Worm (Caenorhabditis elegans) whole organism, young adult: ENCODE data around the gene str-124.

ENCODE experiments used
- B0019.2 ChIP-seq: fragments of 200-800 bp; sonication (Bioruptor generic); conservative IDR thresholded peaks from 2 replicates; pipeline ENCODE4 v1.3.6; 2022; ENCODE audit warnings: missing genetic modification reagents, missing genetic modification characterization, missing compliant biosample characterization
- D2030.7 ChIP-seq: fragments of 200-800 bp; sonication (Bioruptor generic); IDR thresholded peaks from 2 replicates; pipeline ENCODE4 v1.3.6; 2022; ENCODE audit warnings: missing genetic modification reagents, missing genetic modification characterization, missing compliant biosample characterization
- F22D6.2 ChIP-seq: sonication (generic microtip); optimal IDR thresholded peaks from 2 replicates; lab custom pipeline; 2016; ENCODE audit warnings: mild to moderate bottlenecking, missing genetic modification characterization, missing compliant biosample characterization
- F37B4.10 ChIP-seq: fragments of 200-800 bp; sonication (Bioruptor generic); IDR thresholded peaks from 2 replicates; pipeline ENCODE4 v1.3.6; 2022; ENCODE audit warnings: missing genetic modification characterization, missing compliant biosample characterization
- F39B2.1 ChIP-seq: fragments of 200-800 bp; sonication (Bioruptor generic); IDR thresholded peaks from 2 replicates; pipeline ENCODE4 v1.3.6; 2022; ENCODE audit warnings: missing genetic modification reagents, missing genetic modification characterization, missing compliant biosample characterization
- F52B5.7 ChIP-seq: sonication (generic microtip); optimal IDR thresholded peaks from 2 replicates; lab custom pipeline; 2016; ENCODE audit warnings: mild to moderate bottlenecking, missing genetic modification characterization, missing compliant biosample characterization
- F55B11.4 ChIP-seq: sonication (generic microtip); optimal IDR thresholded peaks from 2 replicates; lab custom pipeline; 2016; ENCODE audit warnings: missing compliant biosample characterization, missing genetic modification characterization, borderline replicate concordance; ENCODE audit not compliant: insufficient read depth
- F57C9.4 ChIP-seq: sonication (generic microtip); optimal IDR thresholded peaks from 2 replicates; lab custom pipeline; 2017; ENCODE audit warnings: mild to moderate bottlenecking, missing genetic modification characterization, missing compliant biosample characterization
- K11D2.4 ChIP-seq: fragments of 200-800 bp; sonication (Bioruptor generic); IDR thresholded peaks from 2 replicates; pipeline ENCODE4 v1.3.6; 2022; ENCODE audit warnings: missing genetic modification reagents, missing genetic modification characterization, missing compliant biosample characterization
- T26A5.8 ChIP-seq: sonication (generic microtip); optimal IDR thresholded peaks from 2 replicates; lab custom pipeline; 2016; ENCODE audit warnings: missing genetic modification characterization, missing compliant biosample characterization
- ZK185.1 ChIP-seq: sonication (generic microtip); optimal IDR thresholded peaks from 2 replicates; lab custom pipeline; 2016; ENCODE audit warnings: mild to moderate bottlenecking, missing genetic modification characterization, missing compliant biosample characterization; ENCODE audit not compliant: poor library complexity, severe bottlenecking
- atf-7 ChIP-seq: sonication (generic microtip); optimal IDR thresholded peaks from 2 replicates; lab custom pipeline; 2017; ENCODE audit warnings: mild to moderate bottlenecking, missing genetic modification characterization, missing compliant biosample characterization
- athp-1 ChIP-seq: sonication (generic microtip); optimal IDR thresholded peaks from 2 replicates; lab custom pipeline; 2017; ENCODE audit warnings: mild to moderate bottlenecking, missing genetic modification characterization, missing compliant biosample characterization
- attf-5 ChIP-seq: fragments of 200-800 bp; sonication (Bioruptor generic); optimal IDR thresholded peaks from 2 replicates; lab custom pipeline; 2018; ENCODE audit warnings: mild to moderate bottlenecking, missing genetic modification characterization, missing compliant biosample characterization
- attf-6 ChIP-seq: fragments of 200-800 bp; sonication (Bioruptor generic); IDR thresholded peaks from 2 replicates; pipeline ENCODE4 v1.3.6; 2022; ENCODE audit warnings: missing genetic modification reagents, missing genetic modification characterization, missing compliant biosample characterization
- bed-2 ChIP-seq: fragments of 200-800 bp; sonication (Bioruptor generic); IDR thresholded peaks from 2 replicates; pipeline ENCODE4 v1.3.6; 2022; ENCODE audit warnings: missing genetic modification reagents, missing genetic modification characterization, missing compliant biosample characterization
- ccch-3 ChIP-seq: fragments of 200-800 bp; sonication (Bioruptor generic); optimal IDR thresholded peaks from 2 replicates; lab custom pipeline; 2018; ENCODE audit warnings: mild to moderate bottlenecking, missing genetic modification characterization, missing compliant biosample characterization
- cebp-2 ChIP-seq: fragments of 200-800 bp; sonication (Bioruptor generic); IDR thresholded peaks from 2 replicates; pipeline ENCODE4 v1.3.6; 2022; ENCODE audit warnings: missing genetic modification characterization, missing compliant biosample characterization
- ceh-100 ChIP-seq: fragments of 200-800 bp; sonication (Bioruptor generic); IDR thresholded peaks from 2 replicates; pipeline ENCODE4 v1.3.6; 2022; ENCODE audit warnings: missing genetic modification reagents, missing genetic modification characterization, missing compliant biosample characterization
- ceh-58 ChIP-seq: fragments of 200-800 bp; sonication (Bioruptor generic); IDR thresholded peaks from 2 replicates; pipeline ENCODE4 v1.3.6; 2022; ENCODE audit warnings: missing genetic modification characterization, missing compliant biosample characterization
- chd-7 ChIP-seq: sonication (generic microtip); optimal IDR thresholded peaks from 2 replicates; lab custom pipeline; 2016; ENCODE audit warnings: mild to moderate bottlenecking, missing genetic modification characterization, moderate library complexity, missing compliant biosample characterization
- die-1 ChIP-seq: sonication (generic microtip); optimal IDR thresholded peaks from 2 replicates; lab custom pipeline; 2016; ENCODE audit warnings: missing genotype, mild to moderate bottlenecking, missing genetic modification characterization, missing compliant biosample characterization
- dox-1 ChIP-seq: fragments of 200-800 bp; sonication (Bioruptor generic); IDR thresholded peaks from 2 replicates; pipeline ENCODE4 v1.3.6; 2022; ENCODE audit warnings: missing genetic modification reagents, missing genetic modification characterization, missing compliant biosample characterization
- efl-1 ChIP-seq: fragments of 150-350 bp; optimal IDR thresholded peaks from 2 replicates; lab custom pipeline; 2014; ENCODE audit warnings: missing biosample characterization, missing genetic modification reagents, missing genetic modification characterization
- egl-44 ChIP-seq: fragments of 200-800 bp; sonication (Bioruptor generic); IDR thresholded peaks from 2 replicates; pipeline ENCODE4 v1.3.6; 2022; ENCODE audit warnings: missing genetic modification reagents, missing genetic modification characterization, missing compliant biosample characterization
- egrh-3 ChIP-seq: fragments of 200-800 bp; sonication (Bioruptor generic); IDR thresholded peaks from 2 replicates; pipeline ENCODE4 v1.3.6; 2022; ENCODE audit warnings: missing genetic modification reagents, missing genetic modification characterization, missing compliant biosample characterization
- ekl-4 ChIP-seq: fragments of 200-800 bp; sonication (Bioruptor generic); IDR thresholded peaks from 2 replicates; pipeline ENCODE4 v1.3.6; 2022; ENCODE audit warnings: missing genetic modification reagents, missing genetic modification characterization, missing compliant biosample characterization
- ets-4 ChIP-seq: fragments of 200-800 bp; sonication (Bioruptor generic); optimal IDR thresholded peaks from 2 replicates; lab custom pipeline; 2018; ENCODE audit warnings: mild to moderate bottlenecking, missing genetic modification characterization, missing compliant biosample characterization
- him-1 ChIP-seq: sonication (generic microtip); optimal IDR thresholded peaks from 2 replicates; lab custom pipeline; 2016; ENCODE audit warnings: missing genotype, missing genetic modification reagents, missing genetic modification characterization, missing compliant biosample characterization
- hlh-26 ChIP-seq: fragments of 200-800 bp; sonication (Bioruptor generic); conservative IDR thresholded peaks from 2 replicates; pipeline ENCODE4 v1.3.6; 2022; ENCODE audit warnings: missing genetic modification reagents, missing genetic modification characterization, missing compliant biosample characterization
- hsf-1 ChIP-seq: fragments of 200-800 bp; sonication (Bioruptor generic); IDR thresholded peaks from 2 replicates; pipeline ENCODE4 v1.3.6; 2022; ENCODE audit warnings: missing genetic modification reagents, missing genetic modification characterization, missing compliant biosample characterization
- let-607 ChIP-seq, 2 experiments: fragments of 200-800 bp in 1 of 2; sonication (Bioruptor generic) in 1 of 2; sonication (generic microtip) in 1 of 2; optimal IDR thresholded peaks; 2 replicates each; lab custom pipeline; 2016 to 2018; ENCODE audit warnings: mild to moderate bottlenecking in 2 of 2, missing compliant biosample characterization in 2 of 2, missing genetic modification characterization in 2 of 2, moderate library complexity in 2 of 2, missing genotype in 1 of 2
- lin-40 ChIP-seq: sonication (generic microtip); optimal IDR thresholded peaks from 2 replicates; lab custom pipeline; 2016; ENCODE audit warnings: missing genetic modification characterization, mild to moderate bottlenecking, missing compliant biosample characterization, missing genotype, missing genetic modification reagents
- lsl-1 ChIP-seq: fragments of 200-800 bp; sonication (Bioruptor generic); optimal IDR thresholded peaks from 2 replicates; lab custom pipeline; 2018; ENCODE audit warnings: mild to moderate bottlenecking, missing genetic modification characterization, moderate library complexity, missing compliant biosample characterization
- madf-10 ChIP-seq: sonication (generic microtip); optimal IDR thresholded peaks from 2 replicates; lab custom pipeline; 2016; ENCODE audit warnings: mild to moderate bottlenecking, missing genetic modification characterization, missing compliant biosample characterization
- mxl-1 ChIP-seq: sonication (generic microtip); optimal IDR thresholded peaks from 2 replicates; lab custom pipeline; 2016; ENCODE audit warnings: missing genetic modification characterization, missing compliant biosample characterization
- nfya-1 ChIP-seq: sonication (generic microtip); optimal IDR thresholded peaks from 2 replicates; lab custom pipeline; 2017; ENCODE audit warnings: antibody characterized with exemption, missing compliant biosample characterization, missing genetic modification characterization, borderline replicate concordance; ENCODE audit not compliant: insufficient read depth
- nhr-120 ChIP-seq: fragments of 200-800 bp; sonication (Bioruptor generic); IDR thresholded peaks from 2 replicates; pipeline ENCODE4 v1.3.6; 2022; ENCODE audit warnings: missing genetic modification characterization, missing compliant biosample characterization
- nhr-80 ChIP-seq: sonication (generic microtip); optimal IDR thresholded peaks from 2 replicates; lab custom pipeline; 2016; ENCODE audit warnings: missing genetic modification characterization, missing compliant biosample characterization
- nhr-90 ChIP-seq: sonication (generic microtip); optimal IDR thresholded peaks from 2 replicates; lab custom pipeline; 2016; ENCODE audit warnings: missing genotype, mild to moderate bottlenecking, missing genetic modification characterization, missing compliant biosample characterization
- rpc-1 ChIP-seq, 2 experiments: fragments of 150-350 bp in 1 of 2; sonication (generic microtip) in 1 of 2; optimal IDR thresholded peaks; 2 replicates each; lab custom pipeline; 2014 to 2018; ENCODE audit warnings: missing biosample characterization in 1 of 2, missing genetic modification characterization in 1 of 2, missing genetic modification reagents in 1 of 2, missing genotype in 1 of 2
- sea-2 ChIP-seq: fragments of 200-800 bp; sonication (Bioruptor generic); IDR thresholded peaks from 2 replicates; pipeline ENCODE4 v1.3.6; 2022; ENCODE audit warnings: missing genetic modification characterization, missing compliant biosample characterization
- sptf-2 ChIP-seq: fragments of 200-800 bp; sonication (Bioruptor generic); optimal IDR thresholded peaks from 2 replicates; lab custom pipeline; 2018; ENCODE audit warnings: mild to moderate bottlenecking, missing genetic modification characterization, missing compliant biosample characterization
- tbp1 ChIP-seq: fragments of 200-800 bp; sonication (Bioruptor generic); optimal IDR thresholded peaks from 2 replicates; lab custom pipeline; 2018; ENCODE audit warnings: mild to moderate bottlenecking, missing genetic modification characterization, missing compliant biosample characterization
- tlf-1 ChIP-seq: fragments of 200-800 bp; sonication (Bioruptor generic); optimal IDR thresholded peaks from 2 replicates; lab custom pipeline; 2018; ENCODE audit warnings: mild to moderate bottlenecking, missing genetic modification characterization, missing compliant biosample characterization
- ztf-22 ChIP-seq: fragments of 200-800 bp; sonication (Bioruptor generic); optimal IDR thresholded peaks from 2 replicates; lab custom pipeline; 2018; ENCODE audit warnings: mild to moderate bottlenecking, missing genetic modification characterization, moderate library complexity, missing compliant biosample characterization
- ztf-28 ChIP-seq: fragments of 200-800 bp; sonication (Bioruptor generic); IDR thresholded peaks from 2 replicates; pipeline ENCODE4 v1.3.6; 2022; ENCODE audit warnings: missing genetic modification reagents, missing genetic modification characterization, missing compliant biosample characterization

Gene str-124

DNA sequence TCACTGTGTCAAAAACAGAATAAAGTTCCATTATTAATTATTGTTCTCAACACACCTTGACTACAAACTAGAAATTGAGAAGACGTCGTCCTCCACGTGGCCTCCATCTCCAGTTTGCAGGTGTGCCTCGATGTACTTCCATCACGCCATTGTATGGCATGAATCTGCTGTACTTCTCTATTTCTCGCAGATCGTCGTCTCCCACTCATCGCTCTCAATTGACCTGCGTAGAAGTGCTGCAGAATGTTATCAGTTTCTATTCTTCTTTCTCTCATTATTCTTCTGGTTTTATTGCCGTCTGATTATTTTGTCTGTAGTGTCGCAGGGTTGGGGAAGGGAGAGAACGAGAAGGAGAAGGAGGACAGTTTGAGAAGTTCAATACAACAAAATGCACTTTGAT lies 28.1 kb upstream of the str-124 start (continued):
- TF ChIP-seq madf-10 (tag; lab: Kevin White, UChicago) (no peak), dox-1 (GFP tag; lab: Robert Waterston, UW) (peak; percentile 70)

DNA sequence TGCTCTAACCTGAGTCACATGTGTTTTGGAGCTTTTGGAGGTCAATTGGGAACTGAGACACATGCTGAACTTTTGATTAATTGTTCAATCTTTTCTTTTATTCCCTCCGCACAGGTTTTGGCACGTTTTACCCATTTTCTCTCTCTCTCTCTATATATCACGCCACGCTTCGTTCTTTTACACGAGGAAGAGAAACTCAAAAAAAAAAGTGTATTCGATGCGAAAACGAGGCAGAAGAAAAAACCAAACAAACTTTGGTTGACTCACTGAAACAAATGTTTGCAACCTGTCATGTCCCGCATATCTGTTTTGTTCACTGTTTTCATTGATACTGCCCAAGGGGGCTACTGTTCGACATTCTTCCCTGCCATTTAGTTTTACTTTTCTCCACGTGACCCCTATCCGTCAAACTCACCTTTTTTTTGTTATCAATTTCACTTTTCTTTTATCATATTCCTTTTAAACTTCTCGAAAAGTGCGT lies 26.4 kb upstream of the str-124 start:
- TF ChIP-seq egl-44 (no peak), F37B4.10 (GFP tag; lab: Robert Waterston, UW) (no peak), nhr-120 (GFP tag; lab: Robert Waterston, UW) (no peak), B0019.2 (GFP tag; lab: Robert Waterston, UW) (no peak), athp-1 (no peak), hlh-26 (no peak), F39B2.1 (GFP tag; lab: Robert Waterston, UW) (no peak), efl-1 (GFP tag; lab: Kevin White, UChicago) (no peak), ceh-100 (no peak), tlf-1 (no peak), tbp1 (GFP tag; lab: Kevin White, UChicago) (no peak), ceh-58 (no peak), ztf-22 (no peak), ekl-4 (GFP tag; lab: Robert Waterston, UW) (no peak), F57C9.4 (no peak), nfya-1 (tag; lab: Kevin White, UChicago) (no peak), attf-5 (GFP tag; lab: Kevin White, UChicago) (peak; percentile 16), nhr-80 (tag; lab: Kevin White, UChicago) (peak; percentile 76), hsf-1 (no peak), cebp-2 (GFP tag; lab: Robert Waterston, UW) (no peak), lsl-1 (GFP tag; lab: Kevin White, UChicago) (no peak), ccch-3 (GFP tag; lab: Kevin White, UChicago) (no peak), F52B5.7 (no peak), him-1 (tag; lab: Kevin White, UChicago) (no peak), T26A5.8 (tag; lab: Kevin White, UChicago) (no peak), sptf-2 (GFP tag; lab: Kevin White, UChicago) (no peak), attf-6 (GFP tag; lab: Robert Waterston, UW) (no peak), F55B11.4 (tag; lab: Kevin White, UChicago) (no peak), mxl-1 (tag; lab: Kevin White, UChicago) (no peak), K11D2.4 (GFP tag; lab: Robert Waterston, UW) (peak; percentile 17; the same call in 1 of the 2 replicates), ztf-28 (no peak), D2030.7 (GFP tag; lab: Robert Waterston, UW) (no peak), ets-4 (GFP tag; lab: Kevin White, UChicago) (no peak), chd-7 (no peak), lin-40 (tag; lab: Kevin White, UChicago) (peak; percentile 47), atf-7 (tag; lab: Kevin White, UChicago) (peak; percentile 44), F22D6.2 (no peak), nhr-90 (tag; lab: Kevin White, UChicago) (no peak), dox-1 (GFP tag; lab: Robert Waterston, UW) (peak; percentile 35; the same call in 1 of the 2 replicates), rpc-1 (optimal IDR thresholded peaks at IDR 0.05; lab: Kevin White, UChicago) (no peak), rpc-1 (tag; optimal IDR thresholded peaks at IDR 0.05; lab: Kevin White, UChicago) (no peak), die-1 (peak; percentile 6), let-607 (tag; optimal IDR thresholded peaks at IDR 0.05; lab: Kevin White, UChicago) (peak in 1 of 2 experiments; percentile 0), ZK185.1 (no peak), bed-2 (GFP tag; lab: Robert Waterston, UW) (no peak), sea-2 (no peak), egrh-3 (no peak)
